Fruit fly (Drosophila melanogaster) whole organism, pupa: Measurements from ENCODE around the gene tipE.

ENCODE experiments used
- CG10348 ChIP-seq: fragments of 200-800 bp; sonication (Bioruptor generic); IDR thresholded peaks from 2 replicates; pipeline ENCODE4 v1.3.6; 2022; ENCODE audit warnings: missing biosample characterization, missing genetic modification characterization
- CG12605 ChIP-seq: fragments of 200-800 bp; sonication (Bioruptor generic); IDR thresholded peaks from 2 replicates; pipeline ENCODE4 v1.3.6; 2022; ENCODE audit warnings: missing biosample characterization, missing genetic modification characterization
- CG13204 ChIP-seq: fragments of 200-800 bp; sonication (Bioruptor generic); optimal IDR thresholded peaks from 2 replicates; lab custom pipeline; 2018; ENCODE audit warnings: missing biosample characterization, mild to moderate bottlenecking, missing genetic modification characterization, moderate library complexity
- CG17806 ChIP-seq: fragments of 200-800 bp; sonication (Bioruptor generic); optimal IDR thresholded peaks from 2 replicates; lab custom pipeline; 2018; ENCODE audit warnings: missing biosample characterization, mild to moderate bottlenecking, missing genetic modification characterization, moderate library complexity
- CG8301 ChIP-seq: fragments of 200-800 bp; sonication (Bioruptor generic); optimal IDR thresholded peaks from 2 replicates; lab custom pipeline; 2018; ENCODE audit warnings: missing biosample characterization, mild to moderate bottlenecking, missing genetic modification characterization
- CG9948 ChIP-seq: fragments of 200-800 bp; sonication (Bioruptor generic); optimal IDR thresholded peaks from 2 replicates; lab custom pipeline; 2018; ENCODE audit warnings: missing biosample characterization, mild to moderate bottlenecking, missing genetic modification characterization, moderate library complexity
- EcR ChIP-seq: fragments of 200-800 bp; sonication (Bioruptor generic); optimal IDR thresholded peaks from 3 replicates; lab custom pipeline; 2019; ENCODE audit warnings: missing biosample characterization, missing genetic modification characterization, mild to moderate bottlenecking, moderate library complexity, missing genetic modification reagents
- Pif1A ChIP-seq: fragments of 200-800 bp; sonication (Bioruptor generic); optimal IDR thresholded peaks from 3 replicates; lab custom pipeline; 2016; ENCODE audit warnings: missing biosample characterization, missing genetic modification characterization
- fd96Ca ChIP-seq: fragments of 200-800 bp; sonication (Bioruptor generic); IDR thresholded peaks from 3 replicates; pipeline ENCODE4 v1.3.6; 2022; ENCODE audit warnings: missing biosample characterization, missing genetic modification characterization
- gl ChIP-seq: fragments of 200-800 bp; sonication (Bioruptor generic); optimal IDR thresholded peaks from 2 replicates; lab custom pipeline; 2018; ENCODE audit warnings: missing biosample characterization, mild to moderate bottlenecking, missing genetic modification characterization

DNA sequence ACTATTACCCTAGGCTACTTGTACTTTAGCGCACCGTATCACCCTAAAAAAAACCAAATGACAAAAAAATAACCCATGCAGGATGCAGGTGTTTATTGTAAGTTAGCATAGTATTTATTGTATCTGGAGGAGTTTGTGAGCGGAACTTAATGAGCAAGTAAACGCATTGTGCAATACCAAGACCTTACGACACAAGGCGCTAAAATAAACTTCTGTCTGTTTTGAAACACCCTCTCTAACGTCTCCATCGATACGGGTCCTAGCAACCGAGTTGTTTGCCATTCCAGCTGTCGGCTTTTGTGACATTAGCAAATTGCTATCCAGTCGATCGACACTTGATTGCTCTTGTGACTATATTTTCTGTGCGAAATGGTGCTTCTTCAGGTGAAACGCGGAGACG is 14.7 kb upstream of the tipE start, which contains the start of gene CG18675:
- TF ChIP-seq Pif1A (GFP tag; lab: Kevin White, UChicago) (no peak), fd96Ca (no peak), CG13204 (GFP tag; lab: Kevin White, UChicago) (no peak), CG8301 (tag; lab: Kevin White, UChicago) (no peak), gl (tag; lab: Kevin White, UChicago) (no peak), CG17806 (tag; lab: Kevin White, UChicago) (no peak), CG10348 (GFP tag; lab: Robert Waterston, UW) (no peak), EcR (GFP tag; lab: Kevin White, UChicago) (no peak), CG9948 (tag; lab: Kevin White, UChicago) (no peak), CG12605 (GFP tag; lab: Robert Waterston, UW) (no peak)
